Fruit fly (Drosophila melanogaster) whole organism, wandering third instar larva: Measurements from ENCODE around the gene CG15876.

Source experiments
- Abd-B ChIP-seq: fragments of >200 bp; optimal IDR thresholded peaks from 2 replicates; lab custom pipeline; 2017; ENCODE audit warnings: missing biosample characterization, missing genetic modification characterization
- Hr78 ChIP-seq: fragments of >200 bp; optimal IDR thresholded peaks from 2 replicates; lab custom pipeline; 2017; ENCODE audit warnings: missing biosample characterization, missing genetic modification characterization
- br ChIP-seq: fragments of 200-800 bp; sonication (Bioruptor generic); optimal IDR thresholded peaks from 2 replicates; lab custom pipeline; 2016; ENCODE audit warnings: missing biosample characterization, missing genetic modification characterization
- h ChIP-seq: fragments of 200-800 bp; sonication (Bioruptor generic); optimal IDR thresholded peaks from 3 replicates; lab custom pipeline; 2016; ENCODE audit warnings: missing biosample characterization, mild to moderate bottlenecking, missing genetic modification characterization
- rgr ChIP-seq: fragments of 200-800 bp; sonication (Bioruptor generic); optimal IDR thresholded peaks from 3 replicates; lab custom pipeline; 2016; ENCODE audit warnings: missing biosample characterization, mild to moderate bottlenecking, missing genetic modification characterization

DNA sequence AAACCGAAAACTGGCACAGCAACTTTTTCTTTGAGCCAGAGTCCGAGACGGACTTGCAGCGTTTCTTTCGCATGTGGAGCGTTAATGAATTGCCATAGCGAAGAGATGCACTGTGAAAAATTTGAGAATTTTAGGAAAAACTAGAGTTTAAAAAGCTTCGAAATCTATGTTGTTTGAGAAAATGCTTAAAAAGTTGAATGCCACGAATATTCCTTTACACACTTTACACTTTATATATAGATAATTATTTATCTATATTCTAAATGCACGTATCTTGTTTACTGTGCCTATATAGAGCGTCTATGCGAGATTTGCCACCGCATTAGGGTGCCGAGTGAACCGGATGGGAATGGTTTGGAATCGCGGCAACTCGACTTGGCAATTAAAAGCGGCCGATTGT is 27.2 kb upstream of the CG15876 start:
- TF ChIP-seq rgr (GFP tag; lab: Kevin White, UChicago) (no peak), br (GFP tag; lab: Kevin White, UChicago) (no peak), Hr78 (GFP tag; lab: Kevin White, UChicago) (no peak), h (GFP tag; lab: Kevin White, UChicago) (no peak), Abd-B (GFP tag; lab: Kevin White, UChicago) (no peak)
